Worm (Caenorhabditis elegans) whole organism, L2 larva: Measurements from ENCODE around the gene tcl-2.

Experiments used
- C34F6.9 ChIP-seq: fragments of 150-350 bp; optimal IDR thresholded peaks from 2 replicates; lab custom pipeline; 2014; ENCODE audit warnings: missing biosample characterization, missing genetic modification characterization
- R02D3.7 ChIP-seq: fragments of 150-350 bp; optimal IDR thresholded peaks from 2 replicates; lab custom pipeline; 2014; ENCODE audit warnings: missing biosample characterization, missing genetic modification characterization
- Y55F3AM.14 ChIP-seq: fragments of 200-800 bp; sonication (Bioruptor generic); optimal IDR thresholded peaks from 2 replicates; lab custom pipeline; 2018; ENCODE audit warnings: mild to moderate bottlenecking, missing genetic modification characterization, missing compliant biosample characterization
- ZK546.5 ChIP-seq: sonication (generic microtip); optimal IDR thresholded peaks from 2 replicates; lab custom pipeline; 2017; ENCODE audit warnings: missing biosample characterization, missing genetic modification characterization
- alr-1 ChIP-seq: fragments of 150-350 bp; optimal IDR thresholded peaks from 2 replicates; lab custom pipeline; 2014; ENCODE audit warnings: missing biosample characterization, missing genetic modification characterization
- aly-2 ChIP-seq: fragments of 150-350 bp; optimal IDR thresholded peaks from 2 replicates; lab custom pipeline; 2014; ENCODE audit warnings: missing biosample characterization, missing genetic modification characterization
- ama-1 ChIP-seq: fragments of 150-350 bp; optimal IDR thresholded peaks from 2 replicates; lab custom pipeline; 2018; ENCODE audit warnings: inconsistent platforms
- blmp-1 ChIP-seq: sonication (generic microtip); optimal IDR thresholded peaks from 2 replicates; lab custom pipeline; 2017; ENCODE audit warnings: missing genetic modification characterization, mild to moderate bottlenecking, missing compliant biosample characterization, antibody characterized with exemption, moderate library complexity; ENCODE audit not compliant: insufficient read depth
- ceh-16 ChIP-seq: fragments of 150-350 bp; optimal IDR thresholded peaks from 2 replicates; lab custom pipeline; 2014; ENCODE audit warnings: missing biosample characterization, missing genetic modification characterization
- ceh-82 ChIP-seq: fragments of 150-350 bp; optimal IDR thresholded peaks from 2 replicates; lab custom pipeline; 2014; ENCODE audit warnings: missing biosample characterization, missing genetic modification characterization
- crh-2 ChIP-seq: sonication (generic microtip); optimal IDR thresholded peaks from 2 replicates; lab custom pipeline; 2017; ENCODE audit warnings: missing biosample characterization, missing genetic modification characterization
- egl-27 ChIP-seq: sonication (generic microtip); optimal IDR thresholded peaks from 3 replicates; lab custom pipeline; 2017; ENCODE audit warnings: missing biosample characterization, missing genetic modification reagents, missing genetic modification characterization
- elt-1 ChIP-seq: fragments of 150-350 bp; optimal IDR thresholded peaks from 2 replicates; lab custom pipeline; 2014; ENCODE audit warnings: missing biosample characterization, missing genetic modification characterization
- elt-3 ChIP-seq: sonication (generic microtip); optimal IDR thresholded peaks from 2 replicates; lab custom pipeline; 2017; ENCODE audit warnings: missing biosample characterization, missing genetic modification characterization
- fos-1 ChIP-seq: fragments of 150-350 bp; optimal IDR thresholded peaks from 2 replicates; lab custom pipeline; 2014; ENCODE audit warnings: missing biosample characterization, missing genetic modification characterization
- gmeb-1 ChIP-seq: fragments of 150-350 bp; optimal IDR thresholded peaks from 2 replicates; lab custom pipeline; 2014; ENCODE audit warnings: missing biosample characterization, missing genetic modification characterization
- lin-11 ChIP-seq: fragments of 150-350 bp; sonication (generic microtip); optimal IDR thresholded peaks from 2 replicates; lab custom pipeline; 2014; ENCODE audit warnings: missing biosample characterization, missing genetic modification characterization, inconsistent platforms, mixed read lengths
- lin-13 ChIP-seq: fragments of 150-350 bp; optimal IDR thresholded peaks from 2 replicates; lab custom pipeline; 2014; ENCODE audit warnings: missing biosample characterization, missing genetic modification reagents, missing genetic modification characterization
- lin-39 ChIP-seq: fragments of 150-350 bp; optimal IDR thresholded peaks from 2 replicates; lab custom pipeline; 2014; ENCODE audit warnings: missing biosample characterization, missing genetic modification reagents, missing genetic modification characterization
- lsy-2 ChIP-seq, 2 experiments: fragments of 150-350 bp in 1 of 2; sonication (generic microtip) in 1 of 2; optimal IDR thresholded peaks; 2 replicates each; lab custom pipeline; 2014 to 2017; ENCODE audit warnings: missing biosample characterization in 2 of 2, missing genetic modification characterization in 2 of 2
- mab-5 ChIP-seq: fragments of 150-350 bp; optimal IDR thresholded peaks from 2 replicates; lab custom pipeline; 2014; ENCODE audit warnings: missing biosample characterization, missing genetic modification characterization
- mbf-1 ChIP-seq: sonication (generic microtip); optimal IDR thresholded peaks from 2 replicates; lab custom pipeline; 2017; ENCODE audit warnings: missing biosample characterization, missing genetic modification characterization
- mdl-1 ChIP-seq, 2 experiments: fragments of 150-350 bp in 1 of 2; sonication (generic microtip) in 1 of 2; optimal IDR thresholded peaks; 2 replicates each; lab custom pipeline; 2017; ENCODE audit warnings: missing biosample characterization in 2 of 2, missing genetic modification characterization in 2 of 2
- nhr-10 ChIP-seq: sonication (generic microtip); optimal IDR thresholded peaks from 2 replicates; lab custom pipeline; 2017; ENCODE audit warnings: missing biosample characterization, missing genetic modification characterization
- nhr-11 ChIP-seq: fragments of 150-350 bp; optimal IDR thresholded peaks from 2 replicates; lab custom pipeline; 2014; ENCODE audit warnings: missing biosample characterization, missing genetic modification characterization
- nhr-21 ChIP-seq: fragments of 150-350 bp; optimal IDR thresholded peaks from 2 replicates; lab custom pipeline; 2014; ENCODE audit warnings: missing biosample characterization, missing genetic modification characterization
- nhr-23 ChIP-seq: fragments of 150-350 bp; optimal IDR thresholded peaks from 2 replicates; lab custom pipeline; 2014; ENCODE audit warnings: missing biosample characterization, missing genetic modification reagents, missing genetic modification characterization
- nhr-237 ChIP-seq: fragments of 150-350 bp; optimal IDR thresholded peaks from 2 replicates; lab custom pipeline; 2014; ENCODE audit warnings: missing biosample characterization, missing genetic modification characterization
- nhr-25 ChIP-seq: fragments of 150-350 bp; sonication (generic microtip); optimal IDR thresholded peaks from 3 replicates; lab custom pipeline; 2014; ENCODE audit warnings: missing biosample characterization, missing genetic modification characterization
- nhr-77 ChIP-seq: fragments of 150-350 bp; optimal IDR thresholded peaks from 2 replicates; lab custom pipeline; 2014; ENCODE audit warnings: missing biosample characterization, missing genetic modification characterization
- peb-1 ChIP-seq: fragments of 150-350 bp; optimal IDR thresholded peaks from 2 replicates; lab custom pipeline; 2014; ENCODE audit warnings: missing biosample characterization, missing genetic modification characterization
- sem-4 ChIP-seq: fragments of 150-350 bp; optimal IDR thresholded peaks from 2 replicates; lab custom pipeline; 2014; ENCODE audit warnings: missing biosample characterization, missing genetic modification reagents, missing genetic modification characterization
- skn-1 ChIP-seq: sonication (generic microtip); optimal IDR thresholded peaks from 2 replicates; lab custom pipeline; 2017; ENCODE audit warnings: missing biosample characterization, missing genetic modification characterization
- sma-3 ChIP-seq: sonication (generic microtip); optimal IDR thresholded peaks from 2 replicates; lab custom pipeline; 2016; ENCODE audit warnings: missing genetic modification reagents, missing genetic modification characterization, missing compliant biosample characterization
- sma-9 ChIP-seq, 2 experiments: fragments of 150-350 bp in 1 of 2; sonication (generic microtip) in 1 of 2; optimal IDR thresholded peaks; 2 replicates each; lab custom pipeline; 2014 to 2016; ENCODE audit warnings: missing genetic modification characterization in 2 of 2, mild to moderate bottlenecking in 1 of 2, missing biosample characterization in 1 of 2, missing compliant biosample characterization in 1 of 2, missing genetic modification reagents in 1 of 2, moderate library complexity in 1 of 2
- snpc-4 ChIP-seq: fragments of 150-350 bp; optimal IDR thresholded peaks from 2 replicates; lab custom pipeline; 2014; ENCODE audit warnings: missing biosample characterization, missing genetic modification characterization
- unc-39 ChIP-seq: fragments of 150-350 bp; optimal IDR thresholded peaks from 2 replicates; lab custom pipeline; 2014; ENCODE audit warnings: missing biosample characterization, missing genetic modification characterization
- zag-1 ChIP-seq: fragments of 150-350 bp; optimal IDR thresholded peaks from 2 replicates; lab custom pipeline; 2014; ENCODE audit warnings: missing biosample characterization, missing genetic modification characterization
- ztf-1 ChIP-seq: fragments of 200-800 bp; sonication (Bioruptor generic); conservative IDR thresholded peaks from 2 replicates; pipeline ENCODE4 v1.3.6; 2022; ENCODE audit warnings: missing genetic modification characterization, missing compliant biosample characterization
- ztf-4 ChIP-seq: fragments of 150-350 bp; optimal IDR thresholded peaks from 2 replicates; lab custom pipeline; 2014; ENCODE audit warnings: missing biosample characterization, missing genetic modification characterization

tcl-2 gene

ce11 chrIV:157809-158208, 21.1 kb upstream of the tcl-2 start, which contains the start of gene gegf-1:
gegf-1 (minus strand) TSS chrIV:157909.
- no peak for TF ChIP-seq R02D3.7 (tag; lab: Kevin White, UChicago)
- TF ChIP-seq blmp-1 (tag; lab: Kevin White, UChicago) = no peak
- TF ChIP-seq sma-3 = no peak
- TF ChIP-seq lin-39 (tag; lab: Kevin White, UChicago) = no peak
- TF ChIP-seq ama-1 (lab: Kevin White, UChicago) = no peak
- no peak for TF ChIP-seq nhr-11 (tag; lab: Kevin White, UChicago)
- TF ChIP-seq lsy-2 (tag; optimal IDR thresholded peaks at IDR 0.05; lab: Kevin White, UChicago) = no peak
- TF ChIP-seq ZK546.5 (tag; lab: Kevin White, UChicago) = no peak
- TF ChIP-seq peb-1 (tag; lab: Kevin White, UChicago) = no peak
- no peak for TF ChIP-seq lin-11
- TF ChIP-seq ceh-82 (tag; lab: Kevin White, UChicago) = no peak
- TF ChIP-seq snpc-4 = no peak
- TF ChIP-seq fos-1 (tag; lab: Kevin White, UChicago) = no peak
- TF ChIP-seq nhr-25 = no peak
- TF ChIP-seq nhr-23 = no peak
- TF ChIP-seq lin-13 (GFP tag; lab: Kevin White, UChicago) = no peak

DNA sequence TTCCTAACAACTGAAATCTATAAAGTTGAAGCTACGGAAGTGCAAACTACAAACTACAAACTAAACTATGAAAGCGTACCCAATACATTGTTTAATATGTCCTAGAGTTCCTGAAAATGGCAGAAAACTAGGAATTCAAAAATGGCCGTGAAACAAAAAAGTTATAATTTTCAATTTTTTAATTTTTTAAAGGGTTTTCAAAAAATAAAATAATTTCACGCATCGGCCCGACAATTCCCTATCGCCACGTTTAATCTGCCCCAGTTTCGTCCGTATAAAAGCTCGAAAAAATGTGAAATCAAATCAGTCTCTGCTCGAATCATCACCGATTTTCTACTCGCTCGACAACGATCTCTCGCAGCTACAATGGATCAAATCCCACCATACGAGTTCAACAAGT, 20.2 kb upstream of the tcl-2 start, which contains the start of gene Y38C1AA.7:
Y38C1AA.7 (plus strand) TSS at position 301 of the 400 bp plus-strand sequence.
- no peak for TF ChIP-seq sma-9 (GFP tag; optimal IDR thresholded peaks at IDR 0.05; lab: Kevin White, UChicago)
- TF ChIP-seq sma-9 (tag; optimal IDR thresholded peaks at IDR 0.05; lab: Kevin White, UChicago) = no peak
- no peak for TF ChIP-seq ztf-1 (GFP tag; lab: Robert Waterston, UW)
- TF ChIP-seq nhr-21 = no peak
- no peak for TF ChIP-seq mdl-1 (tag; optimal IDR thresholded peaks at IDR 0.05; lab: Kevin White, UChicago)
- no peak for TF ChIP-seq lin-11
- TF ChIP-seq skn-1 (tag; lab: Kevin White, UChicago) = no peak
- no peak for TF ChIP-seq R02D3.7 (tag; lab: Kevin White, UChicago)
- no peak for TF ChIP-seq nhr-77
- TF ChIP-seq ama-1 (lab: Kevin White, UChicago) = no peak
- no peak for TF ChIP-seq nhr-10
- no peak for TF ChIP-seq nhr-237 (tag; lab: Kevin White, UChicago)
- TF ChIP-seq lin-39 (tag; lab: Kevin White, UChicago) = no peak

DNA sequence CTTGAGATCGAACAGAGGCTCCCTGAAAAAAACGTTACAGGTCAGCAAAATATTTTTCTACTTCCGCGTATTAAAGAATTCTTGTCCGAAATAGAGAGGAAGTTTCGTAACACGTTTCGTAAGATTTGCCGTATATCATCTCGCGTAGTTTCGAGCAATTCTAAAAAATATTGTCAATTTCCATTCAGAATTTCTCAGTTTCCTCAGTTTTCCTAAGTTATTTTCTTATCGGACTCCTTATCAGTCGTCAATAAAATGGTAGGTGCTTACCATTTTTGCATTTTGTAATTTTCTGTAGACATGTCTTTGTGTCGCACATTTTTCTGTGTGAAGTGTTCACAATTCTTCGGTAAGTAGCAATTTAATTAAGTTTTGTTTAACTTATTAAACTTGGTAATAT, 19.0 kb upstream of the tcl-2 start, which contains the start of gene Y38C1AA.19:
Y38C1AA.19 (plus strand) TSS at position 301 of the 400 bp plus-strand sequence.
- TF ChIP-seq sma-9 (GFP tag; optimal IDR thresholded peaks at IDR 0.05; lab: Kevin White, UChicago) = no peak
- TF ChIP-seq sma-9 (tag; optimal IDR thresholded peaks at IDR 0.05; lab: Kevin White, UChicago) = no peak
- no peak for TF ChIP-seq ama-1 (lab: Kevin White, UChicago)
- TF ChIP-seq elt-3 = no peak
- no peak for TF ChIP-seq ceh-82 (tag; lab: Kevin White, UChicago)
- TF ChIP-seq egl-27 = no peak
- no peak for TF ChIP-seq mbf-1 (tag; lab: Kevin White, UChicago)
- TF ChIP-seq snpc-4 = no peak
- TF ChIP-seq zag-1 (tag; lab: Kevin White, UChicago) = no peak
- no peak for TF ChIP-seq alr-1
- no peak for TF ChIP-seq nhr-11 (tag; lab: Kevin White, UChicago)
- TF ChIP-seq crh-2 (tag; lab: Kevin White, UChicago) = no peak
- TF ChIP-seq aly-2 (tag; lab: Kevin White, UChicago) = no peak
- TF ChIP-seq C34F6.9 = no peak
- TF ChIP-seq gmeb-1 (tag; lab: Kevin White, UChicago) = no peak

DNA sequence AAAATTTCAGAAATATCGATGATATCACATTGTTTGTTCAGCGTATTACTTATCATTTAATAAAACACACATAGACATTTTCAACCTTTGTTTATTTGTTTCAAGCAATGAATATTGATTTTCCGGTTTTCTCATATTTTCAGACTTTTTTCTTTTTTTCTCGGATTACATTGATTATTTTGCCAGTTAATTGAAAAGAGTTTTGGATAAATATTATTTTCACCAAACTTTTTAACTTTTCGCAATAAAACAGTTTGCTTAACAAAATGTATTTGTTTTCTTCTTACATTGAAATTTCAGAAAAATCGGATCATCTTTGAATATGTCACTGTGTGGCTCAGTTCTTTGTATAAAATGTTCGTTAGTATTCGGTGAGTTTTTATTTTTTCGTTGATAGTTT, 16.4 kb upstream of the tcl-2 start, which contains the start of gene Y38C1AA.6:
Y38C1AA.6 (plus strand) TSS at position 301 of the 400 bp plus-strand sequence.
- TF ChIP-seq lin-11 = no peak
- no peak for TF ChIP-seq nhr-10
- no peak for TF ChIP-seq elt-3
- TF ChIP-seq ztf-1 (GFP tag; lab: Robert Waterston, UW) = no peak
- peak; percentile 22 for TF ChIP-seq fos-1 (tag; lab: Kevin White, UChicago)
- no peak for TF ChIP-seq Y55F3AM.14 (GFP tag; lab: Kevin White, UChicago)

- TF ChIP-seq sma-3 (no peak), sem-4 (tag; lab: Kevin White, UChicago) (no peak), aly-2 (tag; lab: Kevin White, UChicago) (no peak), ceh-16 (tag; lab: Kevin White, UChicago) (no peak), ztf-1 (GFP tag; lab: Robert Waterston, UW) (no peak), unc-39 (tag; lab: Kevin White, UChicago) (no peak), lin-39 (tag; lab: Kevin White, UChicago) (no peak), ztf-4 (tag; lab: Kevin White, UChicago) (no peak), nhr-77 (no peak), ama-1 (lab: Kevin White, UChicago) (no peak), zag-1 (tag; lab: Kevin White, UChicago) (no peak), mab-5 (tag; lab: Kevin White, UChicago) (no peak), peb-1 (tag; lab: Kevin White, UChicago) (no peak), crh-2 (tag; lab: Kevin White, UChicago) (no peak), elt-1 (tag; lab: Kevin White, UChicago) (no peak), lsy-2 (tag; optimal IDR thresholded peaks at IDR 0.05; lab: Kevin White, UChicago) (no peak), C34F6.9 (no peak), alr-1 (no peak), mdl-1 (tag; optimal IDR thresholded peaks at IDR 0.05; lab: Kevin White, UChicago) (no peak), mbf-1 (tag; lab: Kevin White, UChicago) (no peak)
Measured at ce11 chrIV:164777-165176, 14.1 kb upstream of the tcl-2 start, which contains the start of gene cutl-24. cutl-24 (plus strand) TSS chrIV:165077.
